Worm (Caenorhabditis elegans) whole organism, early embryonic: ENCODE results near the gene Y54G2A.38.

Experiments used
- ama-1 ChIP-seq: fragments of 150-350 bp; optimal IDR thresholded peaks from 2 replicates; lab custom pipeline; 2014
- hmg-4 ChIP-seq: fragments of 200-800 bp; sonication (Bioruptor generic); optimal IDR thresholded peaks from 2 replicates; lab custom pipeline; 2018; ENCODE audit warnings: mild to moderate bottlenecking, missing genetic modification characterization, missing compliant biosample characterization
- scrt-1 ChIP-seq: fragments of 200-800 bp; sonication (Bioruptor generic); IDR thresholded peaks from 2 replicates; pipeline ENCODE4 v1.3.6; 2022; ENCODE audit warnings: missing genetic modification characterization, missing compliant biosample characterization

DNA sequence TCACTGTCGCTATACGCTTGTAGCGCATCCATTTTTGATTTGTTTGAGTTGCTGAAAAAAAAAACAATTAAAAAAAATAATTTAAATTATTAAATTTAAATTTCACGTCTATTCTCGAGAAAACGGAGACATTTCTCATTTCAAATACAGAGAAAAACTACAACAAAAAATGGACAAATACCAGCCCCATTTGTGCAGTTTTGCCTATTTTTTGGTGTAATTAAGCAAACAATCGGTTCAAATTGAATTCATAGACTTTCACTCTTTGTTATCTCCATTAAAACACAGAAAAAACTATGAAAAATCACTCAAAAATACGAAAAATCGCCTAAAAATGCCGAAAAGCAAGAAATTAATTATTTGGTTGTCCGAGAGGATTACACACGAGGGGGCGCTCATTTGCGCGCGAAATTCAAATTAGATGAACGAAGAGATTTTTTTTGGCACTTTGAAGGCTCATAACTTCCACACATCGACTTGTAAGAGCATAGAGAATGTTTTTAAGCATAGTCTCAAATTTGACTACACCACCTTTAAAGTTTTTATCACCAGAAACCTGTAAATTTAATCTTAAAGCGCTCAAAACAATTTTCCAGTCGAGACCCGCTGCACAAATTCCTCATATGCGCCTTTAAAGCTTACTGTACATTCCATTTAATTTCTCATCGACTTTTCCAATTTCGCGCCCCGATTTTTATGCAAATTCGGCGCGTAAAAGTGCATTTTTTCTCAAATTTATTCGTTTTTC, 23.7 kb downstream of the Y54G2A.38 start, which contains the start of gene Y54G2A.12:
- TF ChIP-seq ama-1 (lab: Kevin White, UChicago) (no peak), hmg-4 (GFP tag; lab: Kevin White, UChicago) (no peak), scrt-1 (GFP tag; lab: Robert Waterston, UW) (no peak)
